Worm (Caenorhabditis elegans) whole organism, early embryonic: ENCODE data around the gene tni-3.

Experiments used
- ama-1 ChIP-seq: fragments of 150-350 bp; optimal IDR thresholded peaks from 2 replicates; lab custom pipeline; 2014
- ceh-13 ChIP-seq: fragments of 200-800 bp; sonication (Bioruptor generic); optimal IDR thresholded peaks from 2 replicates; lab custom pipeline; 2018; ENCODE audit warnings: mild to moderate bottlenecking, missing genetic modification characterization, missing compliant biosample characterization
- ets-7 ChIP-seq: sonication (generic microtip); optimal IDR thresholded peaks from 2 replicates; lab custom pipeline; 2016; ENCODE audit warnings: missing genotype, missing genetic modification characterization, missing compliant biosample characterization
- flt-1 ChIP-seq: fragments of 200-800 bp; sonication (Bioruptor generic); IDR thresholded peaks from 2 replicates; pipeline ENCODE4 v1.3.6; 2022; ENCODE audit warnings: missing genetic modification characterization, missing compliant biosample characterization
- hmbx-1 ChIP-seq: sonication (generic microtip); optimal IDR thresholded peaks from 2 replicates; lab custom pipeline; 2016; ENCODE audit warnings: mild to moderate bottlenecking, missing genetic modification characterization, missing compliant biosample characterization
- hnd-1 ChIP-seq: sonication (generic microtip); optimal IDR thresholded peaks from 2 replicates; lab custom pipeline; 2016; ENCODE audit warnings: missing genetic modification characterization, missing compliant biosample characterization
- pes-1 ChIP-seq: fragments of 200-800 bp; sonication (Bioruptor generic); IDR thresholded peaks from 2 replicates; pipeline ENCODE4 v1.3.6; 2022; ENCODE audit warnings: missing genetic modification reagents, missing genetic modification characterization, missing compliant biosample characterization

DNA sequence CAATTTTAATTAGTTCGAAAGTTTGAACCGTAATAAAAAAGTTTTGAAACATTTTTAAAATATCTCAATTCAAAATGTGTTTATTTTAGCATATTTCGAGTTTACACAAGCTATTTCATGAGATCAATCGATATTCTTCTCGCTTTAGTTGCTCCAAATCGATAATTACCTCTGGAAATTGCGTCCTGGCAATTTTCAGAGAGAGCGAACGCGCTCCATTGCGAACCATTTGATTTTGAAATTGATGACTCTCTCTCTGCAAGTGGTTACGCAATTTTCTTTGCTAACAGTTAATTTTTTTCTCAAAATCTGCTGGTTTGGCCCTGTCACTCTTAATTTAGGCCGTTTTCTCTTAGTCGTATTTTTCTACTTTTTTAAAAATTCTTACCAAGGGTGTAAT lies 34.4 kb downstream of the tni-3 start:
- TF ChIP-seq ama-1 (lab: Kevin White, UChicago) (no peak), ceh-13 (GFP tag; lab: Kevin White, UChicago) (no peak), ets-7 (tag; lab: Kevin White, UChicago) (no peak), hnd-1 (tag; lab: Kevin White, UChicago) (no peak), hmbx-1 (tag; lab: Kevin White, UChicago) (no peak), pes-1 (GFP tag; lab: Robert Waterston, UW) (no peak), flt-1 (no peak)
